Worm (Caenorhabditis elegans): Measurements from ENCODE around the gene K02A6.4.

- no peak for TF ChIP-seq ref-1 (GFP tag; conservative IDR thresholded peaks at IDR 0.05)
- TF ChIP-seq tab-1 (GFP tag; IDR thresholded peaks at IDR 0.05) = no peak
- no peak for TF ChIP-seq ztf-29 (GFP tag; IDR thresholded peaks at IDR 0.05)
- no peak for TF ChIP-seq flt-1 (GFP tag; IDR thresholded peaks at IDR 0.05)
Measured at ce11 chrX:8246126-8246525, 27.6 kb upstream of the K02A6.4 start, which contains the start of gene kqt-2.
